Fruit fly (Drosophila melanogaster): Measurements from ENCODE around the gene Pgant4.

The Pgant4 gene

DNA sequence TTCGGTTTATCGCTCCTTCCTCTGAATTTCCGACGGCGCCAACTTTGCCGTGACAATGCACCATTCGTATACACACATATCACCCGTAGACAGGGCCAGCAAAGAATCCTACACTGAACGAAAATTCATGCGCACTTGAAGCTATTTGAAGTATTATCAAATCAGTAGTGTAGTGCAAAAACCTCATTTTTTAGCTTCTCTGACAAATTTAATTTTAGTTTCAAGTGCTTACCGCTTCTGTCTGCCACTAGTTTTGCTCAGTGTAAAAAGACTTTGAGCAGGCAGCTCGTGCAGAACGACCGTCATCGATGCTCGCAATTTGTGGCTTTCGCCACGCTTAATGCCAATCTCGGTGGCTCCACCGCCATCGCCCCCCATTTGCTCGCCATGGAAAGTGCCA, 27.6 kb upstream of the Pgant4 start:
- TF ChIP-seq pan (optimal IDR thresholded peaks at IDR 0.05) (no peak), CG8478 (optimal IDR thresholded peaks at IDR 0.05) (no peak), Dll (optimal IDR thresholded peaks at IDR 0.05) (no peak), psq (optimal IDR thresholded peaks at IDR 0.05) (no peak), EcR (GFP tag; optimal IDR thresholded peaks at IDR 0.05) (no peak), usp (GFP tag; optimal IDR thresholded peaks at IDR 0.05) (no peak)

DNA sequence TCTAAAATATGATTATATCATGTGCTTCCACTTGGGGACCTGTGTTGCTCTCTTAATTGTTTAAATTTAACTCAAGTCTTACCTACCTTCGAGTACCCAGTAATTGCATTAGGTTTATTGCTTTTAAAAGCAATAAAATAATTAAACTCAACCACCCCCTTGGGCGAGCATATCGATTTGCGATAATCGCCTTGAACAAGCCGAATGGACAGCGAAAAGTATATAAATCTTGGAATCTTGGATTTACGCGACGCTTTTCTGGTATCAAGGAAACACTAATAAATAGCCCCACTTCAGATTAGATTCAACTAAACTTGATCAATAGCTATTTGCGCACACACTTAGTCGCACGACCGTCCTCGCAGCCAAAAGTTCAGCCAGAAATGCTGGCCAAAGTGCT, 26.7 kb upstream of the Pgant4 start, which contains the start of gene CG2772:
Gene CG2772 (plus strand): TSS at position 338 of the 400 bp plus-strand sequence.
- TF ChIP-seq usp (GFP tag; optimal IDR thresholded peaks at IDR 0.05) = no peak
- no peak for TF ChIP-seq CG8478 (optimal IDR thresholded peaks at IDR 0.05)
- no peak for TF ChIP-seq pan (optimal IDR thresholded peaks at IDR 0.05)
- TF ChIP-seq psq (optimal IDR thresholded peaks at IDR 0.05) = no peak
- no peak for TF ChIP-seq EcR (GFP tag; optimal IDR thresholded peaks at IDR 0.05)
- TF ChIP-seq Dll (optimal IDR thresholded peaks at IDR 0.05) = no peak

DNA sequence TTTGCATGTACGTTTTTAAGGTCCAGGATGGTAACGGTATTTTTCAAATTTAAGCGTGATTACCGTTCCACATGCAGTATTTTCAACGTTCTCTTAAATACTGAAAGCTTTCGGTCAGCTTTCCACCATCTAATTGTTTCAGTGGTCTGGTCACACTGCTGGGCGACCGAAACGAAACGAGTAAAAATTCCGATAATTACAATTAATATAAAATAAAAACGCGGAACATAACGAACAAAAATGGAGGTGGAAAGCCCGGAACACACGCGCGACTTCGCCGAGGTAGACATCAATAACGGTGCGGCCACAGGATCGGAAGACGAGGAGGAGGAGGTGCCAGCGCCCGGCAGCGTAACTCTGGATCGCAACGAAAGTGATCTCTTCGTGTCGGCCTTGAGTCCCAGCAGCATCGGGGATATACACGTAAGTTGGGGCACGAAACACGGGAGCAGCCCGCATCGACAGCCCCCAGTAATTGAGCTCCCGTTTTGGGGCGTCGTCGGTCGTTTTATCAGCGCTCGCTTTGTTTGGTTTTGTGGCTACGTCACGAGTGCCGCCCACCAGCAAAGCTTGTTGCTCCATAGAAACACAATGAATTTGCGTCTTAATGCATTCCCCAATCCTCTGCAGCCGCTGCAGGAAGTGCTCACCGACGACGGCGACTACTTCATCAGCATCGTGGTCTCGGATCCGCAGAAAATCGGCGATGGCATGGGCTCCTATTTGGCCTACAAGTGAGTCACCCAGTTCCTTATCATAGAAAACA, 22.7 kb upstream of the Pgant4 start, which contains the start of gene Snx1:
Gene Snx1 (plus strand): TSS at position 129 of the 766 bp plus-strand sequence.
- TF ChIP-seq Dll (optimal IDR thresholded peaks at IDR 0.05) (no peak), psq (optimal IDR thresholded peaks at IDR 0.05) (no peak), pan (optimal IDR thresholded peaks at IDR 0.05) (no peak), usp (GFP tag; optimal IDR thresholded peaks at IDR 0.05) (no peak), CG8478 (optimal IDR thresholded peaks at IDR 0.05) (no peak), EcR (GFP tag; optimal IDR thresholded peaks at IDR 0.05) (no peak)

DNA sequence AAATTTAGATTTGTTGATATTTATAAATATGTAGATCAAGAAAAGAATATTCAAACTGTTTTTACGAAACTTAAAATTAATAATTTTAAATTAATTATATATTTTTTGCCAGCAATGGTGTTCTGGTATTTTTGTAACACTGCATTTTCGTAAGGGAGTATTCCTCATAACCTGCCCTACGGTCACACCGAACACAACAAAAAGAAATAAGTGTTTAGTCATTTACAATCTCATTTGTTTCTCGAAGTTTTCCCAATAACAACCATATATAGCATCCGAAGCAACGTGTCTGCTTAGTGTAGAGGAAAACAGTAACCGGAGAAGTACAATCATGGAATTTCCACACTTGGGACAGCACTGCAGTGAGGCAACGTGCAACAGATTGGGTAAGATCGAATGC, 20.1 kb upstream of the Pgant4 start, which contains the start of gene CG12795:
Gene CG12795 (plus strand): TSS at position 181 of the 400 bp plus-strand sequence.
- TF ChIP-seq psq (optimal IDR thresholded peaks at IDR 0.05) (no peak), EcR (GFP tag; optimal IDR thresholded peaks at IDR 0.05) (no peak), CG8478 (optimal IDR thresholded peaks at IDR 0.05) (no peak), pan (optimal IDR thresholded peaks at IDR 0.05) (no peak), usp (GFP tag; optimal IDR thresholded peaks at IDR 0.05) (no peak), Dll (optimal IDR thresholded peaks at IDR 0.05) (no peak)

DNA sequence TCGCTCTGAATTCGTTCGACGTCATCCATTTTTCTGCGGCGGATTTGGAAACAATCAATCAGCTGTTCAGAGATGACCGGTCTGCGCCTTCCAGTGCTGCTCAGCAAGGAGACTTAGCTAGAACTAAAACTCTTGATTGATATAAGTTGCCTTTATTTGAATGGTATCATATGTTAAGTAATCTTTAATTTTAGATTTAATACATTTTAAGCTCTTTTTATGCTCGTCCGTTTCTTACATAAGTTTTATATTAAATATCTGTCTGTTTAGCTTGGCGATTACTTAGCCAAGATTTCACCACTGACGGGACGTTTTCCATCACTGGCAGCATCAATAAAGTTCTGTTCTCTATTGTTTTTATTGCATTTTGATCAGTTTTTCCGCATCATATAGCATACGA, 15.4 kb upstream of the Pgant4 start, which contains the start of the genes Cog3 and Sec5:
Gene Cog3 (minus strand): TSS at position 58 of the 400 bp plus-strand sequence.
Gene Sec5 (plus strand): TSS at position 296 of the 400 bp plus-strand sequence.
- TF ChIP-seq usp (GFP tag; optimal IDR thresholded peaks at IDR 0.05) (no peak), Dll (optimal IDR thresholded peaks at IDR 0.05) (no peak), CG8478 (optimal IDR thresholded peaks at IDR 0.05) (no peak), psq (optimal IDR thresholded peaks at IDR 0.05) (no peak), pan (optimal IDR thresholded peaks at IDR 0.05) (no peak), EcR (GFP tag; optimal IDR thresholded peaks at IDR 0.05) (no peak)

DNA sequence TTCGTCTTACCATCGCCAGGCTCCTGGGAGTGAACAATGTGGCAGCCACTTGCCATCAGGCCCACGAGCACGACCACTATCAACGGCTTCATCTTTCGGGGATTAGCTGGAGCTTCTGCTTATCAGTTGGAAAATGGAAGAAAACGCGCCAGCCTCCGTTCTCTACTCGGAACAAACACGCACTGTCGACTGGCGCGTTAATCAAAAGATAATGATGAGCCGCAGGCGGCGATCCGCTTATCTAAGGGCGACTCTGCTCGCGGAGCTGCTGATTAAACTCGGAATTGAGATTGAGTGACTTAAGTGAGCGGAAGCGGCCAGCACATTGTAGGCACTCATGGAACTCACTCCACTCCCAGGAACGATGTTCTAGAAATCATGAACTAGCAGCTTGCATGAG, 10.6 kb upstream of the Pgant4 start, which contains the start of gene CG3246:
Gene CG3246 (minus strand): TSS at position 193 of the 400 bp plus-strand sequence.
- TF ChIP-seq EcR (GFP tag; optimal IDR thresholded peaks at IDR 0.05) (no peak), usp (GFP tag; optimal IDR thresholded peaks at IDR 0.05) (no peak)

DNA sequence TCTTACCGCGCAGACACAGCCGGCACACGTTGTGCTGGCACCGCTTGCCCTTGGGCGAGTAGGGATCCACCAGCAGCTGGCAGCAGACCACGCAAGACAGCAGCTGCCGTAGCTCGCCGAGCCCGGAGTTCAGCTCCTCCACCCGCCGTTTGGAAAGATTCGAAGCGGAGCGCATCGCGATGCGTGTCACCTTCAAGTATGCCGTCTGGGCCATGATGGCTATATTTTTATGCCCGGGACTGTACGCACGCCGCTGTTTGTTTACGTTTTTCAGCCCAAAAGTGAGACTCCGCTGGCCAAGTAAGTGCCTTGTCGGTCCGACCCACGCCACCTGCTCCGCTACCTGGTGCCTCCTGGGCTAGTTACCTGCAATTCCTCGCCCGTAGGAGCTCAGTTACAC, 7.0 kb upstream of the Pgant4 start:
- no peak for TF ChIP-seq CG8478 (optimal IDR thresholded peaks at IDR 0.05)
- no peak for TF ChIP-seq usp (GFP tag; optimal IDR thresholded peaks at IDR 0.05)
- TF ChIP-seq pan (optimal IDR thresholded peaks at IDR 0.05) = no peak
- TF ChIP-seq Dll (optimal IDR thresholded peaks at IDR 0.05) = no peak

DNA sequence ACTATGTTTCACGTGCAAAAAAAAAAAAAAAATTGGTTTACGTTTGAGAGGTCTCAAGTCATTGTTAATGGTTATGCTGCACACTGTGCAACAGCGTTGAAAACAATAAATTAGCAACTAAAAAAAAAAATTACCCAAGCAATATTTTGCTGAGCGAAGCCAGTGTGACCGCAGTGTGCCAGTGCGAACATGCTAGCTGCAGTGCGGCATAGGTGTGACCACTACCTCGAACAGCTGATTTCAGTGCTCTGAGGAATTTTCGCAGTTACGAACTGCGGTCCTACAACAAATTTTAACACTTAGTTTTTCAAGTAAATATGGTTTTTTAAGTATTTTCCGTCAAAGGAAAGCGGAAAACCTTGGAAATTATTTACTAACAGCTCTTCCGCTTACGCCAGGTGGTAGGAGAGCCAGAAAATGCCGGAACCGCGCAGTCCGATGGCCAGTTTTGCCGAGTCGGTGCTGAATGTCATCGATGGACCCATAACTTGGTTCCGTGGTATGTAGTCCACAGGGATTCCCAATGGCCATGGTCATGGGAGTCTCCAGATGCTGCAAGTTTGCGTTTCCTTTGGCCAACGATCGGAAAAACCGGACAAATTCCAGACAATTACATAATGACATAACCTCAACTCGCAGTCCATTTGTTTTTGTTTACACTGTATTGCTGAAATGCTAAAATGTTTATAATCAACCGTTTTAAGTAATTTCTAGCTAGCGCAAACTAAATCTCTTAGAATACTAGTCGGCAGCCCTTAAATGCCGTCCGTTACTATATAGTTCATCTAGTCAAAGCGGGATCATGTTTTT, 6.3 kb upstream of the Pgant4 start, which contains the start of the genes msl-2 and ND-PDSW:
Gene msl-2 (minus strand): TSS at position 195 of the 810 bp plus-strand sequence.
Gene ND-PDSW (plus strand): TSS at position 240 of the 810 bp plus-strand sequence.
- TF ChIP-seq psq (optimal IDR thresholded peaks at IDR 0.05) (no peak), Dll (optimal IDR thresholded peaks at IDR 0.05) (no peak), CG8478 (optimal IDR thresholded peaks at IDR 0.05) (no peak), pan (optimal IDR thresholded peaks at IDR 0.05) (no peak), usp (GFP tag; optimal IDR thresholded peaks at IDR 0.05) (no peak), EcR (GFP tag; optimal IDR thresholded peaks at IDR 0.05) (no peak)

DNA sequence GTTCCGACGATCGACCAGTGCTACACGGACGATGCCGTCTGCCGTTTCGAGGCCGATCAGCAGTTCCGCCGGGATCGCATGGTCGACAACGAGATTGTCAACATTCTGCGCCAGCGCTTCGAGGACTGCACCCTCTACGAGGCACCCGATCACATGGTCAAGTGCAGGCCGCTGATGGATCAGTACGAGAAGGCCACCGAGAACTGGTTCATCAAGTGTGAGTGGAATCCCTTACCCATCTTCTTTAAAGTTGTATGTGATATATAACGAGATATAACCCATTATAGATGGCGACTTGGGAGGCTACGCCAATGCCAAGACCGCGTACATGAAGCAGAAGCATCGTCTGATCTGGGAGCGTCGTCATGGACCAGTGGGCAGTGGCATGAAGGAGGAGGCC, 5.6 kb upstream of the Pgant4 start:
- TF ChIP-seq pan (optimal IDR thresholded peaks at IDR 0.05) (no peak), psq (optimal IDR thresholded peaks at IDR 0.05) (no peak), Dll (optimal IDR thresholded peaks at IDR 0.05) (no peak), CG8478 (optimal IDR thresholded peaks at IDR 0.05) (no peak), usp (GFP tag; optimal IDR thresholded peaks at IDR 0.05) (no peak), EcR (GFP tag; optimal IDR thresholded peaks at IDR 0.05) (no peak)

DNA sequence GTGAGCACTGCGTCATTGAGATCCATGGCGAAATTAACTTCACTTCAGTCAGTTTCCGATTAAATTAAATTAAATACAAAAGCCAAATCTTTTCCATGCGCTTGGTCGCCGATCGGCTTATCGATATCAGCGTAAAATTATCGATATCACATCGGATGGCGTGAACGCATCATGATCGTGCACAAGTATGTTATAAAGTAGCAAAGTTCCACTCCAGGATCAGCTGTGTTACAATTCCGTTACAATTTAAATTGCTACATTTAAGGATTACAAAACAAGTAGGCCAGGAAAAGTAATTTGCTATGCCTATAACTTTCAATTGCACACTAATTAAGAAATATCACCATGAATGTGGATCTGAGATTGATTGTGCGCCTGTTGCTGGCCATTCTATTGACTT, 2.5 kb upstream of the Pgant4 start, which contains the start of the genes Pif1 and CG31776:
Gene Pif1 (minus strand): TSS at position 136 of the 400 bp plus-strand sequence.
Gene CG31776 (plus strand): TSS at position 314 of the 400 bp plus-strand sequence.
- no peak for TF ChIP-seq psq (optimal IDR thresholded peaks at IDR 0.05)
- no peak for TF ChIP-seq usp (GFP tag; optimal IDR thresholded peaks at IDR 0.05)
- TF ChIP-seq Dll (optimal IDR thresholded peaks at IDR 0.05) = no peak
- no peak for TF ChIP-seq pan (optimal IDR thresholded peaks at IDR 0.05)
- no peak for TF ChIP-seq EcR (GFP tag; optimal IDR thresholded peaks at IDR 0.05)
- no peak for TF ChIP-seq CG8478 (optimal IDR thresholded peaks at IDR 0.05)

DNA sequence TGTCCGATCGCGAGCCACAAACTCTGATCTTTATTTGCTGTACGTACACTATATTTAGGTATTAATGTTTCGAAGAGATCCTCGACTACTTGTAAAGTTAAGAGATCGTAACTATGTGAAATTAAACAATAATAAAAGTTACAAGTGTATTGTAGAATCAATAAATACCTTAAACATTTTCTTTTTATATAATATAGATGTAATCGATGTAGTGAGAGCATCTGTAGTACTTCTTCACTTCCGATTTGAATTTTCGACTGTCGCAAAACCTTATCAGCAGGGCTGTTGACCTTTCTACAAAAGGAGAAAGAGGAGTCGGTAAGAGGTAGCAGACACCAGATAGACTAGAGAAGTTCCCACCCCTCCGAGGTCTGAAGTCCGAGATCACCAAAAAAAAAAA, 2.8 kb downstream of the Pgant4 start:
- TF ChIP-seq pan (optimal IDR thresholded peaks at IDR 0.05) (no peak), EcR (GFP tag; optimal IDR thresholded peaks at IDR 0.05) (no peak), Dll (optimal IDR thresholded peaks at IDR 0.05) (no peak), CG8478 (optimal IDR thresholded peaks at IDR 0.05) (no peak), psq (optimal IDR thresholded peaks at IDR 0.05) (no peak), usp (GFP tag; optimal IDR thresholded peaks at IDR 0.05) (no peak)

Measured in whole organism.